Fruit fly (Drosophila melanogaster) whole organism, embryonic: ENCODE data around the gene Ir67c.
A peak's percentile ranks its signal among the peaks of the same experiment; 100 is the strongest.

Experiments used
- Atf-2 ChIP-seq: fragments of 200-800 bp; sonication (Bioruptor generic); optimal IDR thresholded peaks from 2 replicates; lab custom pipeline; 2016; ENCODE audit warnings: missing biosample characterization, missing genetic modification characterization
- Blimp-1 ChIP-seq: fragments of 200-800 bp; sonication (Bioruptor generic); optimal IDR thresholded peaks from 3 replicates; lab custom pipeline; 2018; ENCODE audit warnings: missing biosample characterization, missing genetic modification characterization, mild to moderate bottlenecking, moderate library complexity, missing genetic modification reagents
- CG10147 ChIP-seq: fragments of 200-800 bp; sonication (Bioruptor generic); optimal IDR thresholded peaks from 2 replicates; lab custom pipeline; 2019; ENCODE audit warnings: missing biosample characterization, mild to moderate bottlenecking, missing genetic modification characterization, moderate library complexity
- CG10321 ChIP-seq: fragments of 200-800 bp; sonication (Bioruptor generic); IDR thresholded peaks from 2 replicates; pipeline ENCODE4 v1.3.6; 2022; ENCODE audit warnings: missing biosample characterization, missing genetic modification characterization
- CG10565 ChIP-seq: fragments of 200-800 bp; sonication (Bioruptor generic); optimal IDR thresholded peaks from 3 replicates; lab custom pipeline; 2016; ENCODE audit warnings: missing biosample characterization, mild to moderate bottlenecking, missing genetic modification characterization
- CG11504 ChIP-seq: fragments of 200-800 bp; sonication (Bioruptor generic); optimal IDR thresholded peaks from 3 replicates; lab custom pipeline; 2019; ENCODE audit warnings: missing biosample characterization, mild to moderate bottlenecking, missing genetic modification characterization, moderate library complexity
- CG11695 ChIP-seq: fragments of 200-800 bp; sonication (Bioruptor generic); IDR thresholded peaks from 3 replicates; pipeline ENCODE4 v1.3.6; 2022; ENCODE audit warnings: missing biosample characterization, missing genetic modification characterization
- CG14860 ChIP-seq: fragments of 200-800 bp; sonication (Bioruptor generic); IDR thresholded peaks from 3 replicates; pipeline ENCODE4 v1.3.6; 2022; ENCODE audit warnings: missing biosample characterization, missing genetic modification characterization; ENCODE audit not compliant: partially characterized antibody
- CG1603 ChIP-seq: fragments of 200-800 bp; sonication (Bioruptor generic); optimal IDR thresholded peaks from 2 replicates; lab custom pipeline; 2019; ENCODE audit warnings: missing biosample characterization, mild to moderate bottlenecking, missing genetic modification characterization, moderate library complexity
- CG17328 ChIP-seq: fragments of 200-800 bp; sonication (Bioruptor generic); IDR thresholded peaks from 2 replicates; pipeline ENCODE4 v1.3.6; 2022; ENCODE audit warnings: missing biosample characterization, missing genetic modification characterization
- CG17612 ChIP-seq: fragments of 200-800 bp; sonication (Bioruptor generic); IDR thresholded peaks from 2 replicates; pipeline ENCODE4 v1.3.6; 2022; ENCODE audit warnings: missing biosample characterization, missing genetic modification characterization
- CG18262 ChIP-seq: fragments of 200-800 bp; optimal IDR thresholded peaks from 3 replicates; lab custom pipeline; 2019; ENCODE audit warnings: missing biosample characterization, mild to moderate bottlenecking, missing genetic modification characterization, moderate library complexity
- CG2129 ChIP-seq: fragments of 200-800 bp; sonication (Bioruptor generic); IDR thresholded peaks from 2 replicates; pipeline ENCODE4 v1.3.6; 2022; ENCODE audit warnings: missing biosample characterization, missing genetic modification characterization; ENCODE audit not compliant: partially characterized antibody
- CG2712 ChIP-seq: fragments of 200-800 bp; optimal IDR thresholded peaks from 3 replicates; lab custom pipeline; 2019; ENCODE audit warnings: missing biosample characterization, mild to moderate bottlenecking, missing genetic modification characterization, moderate library complexity
- CG31441 ChIP-seq: fragments of 200-800 bp; sonication (Bioruptor generic); IDR thresholded peaks from 2 replicates; pipeline ENCODE4 v1.3.6; 2022; ENCODE audit warnings: missing biosample characterization, missing genetic modification characterization
- CG42726 ChIP-seq: fragments of 200-800 bp; sonication (Bioruptor generic); IDR thresholded peaks from 2 replicates; pipeline ENCODE4 v1.3.6; 2022; ENCODE audit warnings: missing biosample characterization, missing genetic modification characterization; ENCODE audit not compliant: partially characterized antibody
- CG4424 ChIP-seq: fragments of 200-800 bp; sonication (Bioruptor generic); optimal IDR thresholded peaks from 3 replicates; lab custom pipeline; 2016; ENCODE audit warnings: missing biosample characterization, missing genetic modification characterization
- CG8281 ChIP-seq: fragments of 200-800 bp; sonication (Bioruptor generic); optimal IDR thresholded peaks from 2 replicates; lab custom pipeline; 2018; ENCODE audit warnings: missing biosample characterization, mild to moderate bottlenecking, missing genetic modification characterization, moderate library complexity
- Camta ChIP-seq: fragments of 200-800 bp; sonication (Bioruptor generic); optimal IDR thresholded peaks from 2 replicates; lab custom pipeline; 2016; ENCODE audit warnings: missing biosample characterization, missing genetic modification characterization
- CrebB ChIP-seq: fragments of 200-800 bp; sonication (Bioruptor generic); optimal IDR thresholded peaks from 3 replicates; lab custom pipeline; 2018; ENCODE audit warnings: missing biosample characterization, mild to moderate bottlenecking, missing genetic modification characterization
- Dip2 ChIP-seq: fragments of 200-800 bp; sonication (Bioruptor generic); IDR thresholded peaks from 2 replicates; pipeline ENCODE4 v1.3.6; 2022; ENCODE audit warnings: missing biosample characterization, missing genetic modification characterization
- Drgx ChIP-seq: fragments of 200-800 bp; sonication (Bioruptor generic); IDR thresholded peaks from 2 replicates; pipeline ENCODE4 v1.3.6; 2022; ENCODE audit warnings: missing biosample characterization, missing genetic modification characterization
- ERR ChIP-seq: fragments of 200-800 bp; sonication (Bioruptor generic); optimal IDR thresholded peaks from 2 replicates; lab custom pipeline; 2016; ENCODE audit warnings: missing biosample characterization, missing genetic modification characterization
- Ets65A ChIP-seq: fragments of 200-800 bp; sonication (Bioruptor generic); peaks from one replicate; lab custom pipeline; 2016; ENCODE audit warnings: missing biosample characterization, missing genetic modification characterization
- Hmx ChIP-seq: fragments of 200-800 bp; sonication (Bioruptor generic); optimal IDR thresholded peaks from 2 replicates; lab custom pipeline; 2016; ENCODE audit warnings: missing biosample characterization, missing genetic modification characterization
- Hr39 ChIP-seq: fragments of >200 bp; optimal IDR thresholded peaks from 2 replicates; lab custom pipeline; 2017
- Jarid2 ChIP-seq: fragments of 200-800 bp; sonication (Bioruptor generic); optimal IDR thresholded peaks from 3 replicates; lab custom pipeline; 2017; ENCODE audit warnings: mild to moderate bottlenecking, missing biosample characterization, missing genetic modification reagents, missing genetic modification characterization
- NC2α ChIP-seq: fragments of 200-800 bp; sonication (Bioruptor generic); optimal IDR thresholded peaks from 2 replicates; lab custom pipeline; 2016; ENCODE audit warnings: missing biosample characterization, missing genetic modification characterization
- Opbp ChIP-seq: fragments of 200-800 bp; sonication (Bioruptor generic); IDR thresholded peaks from 3 replicates; pipeline ENCODE4 v1.3.6; 2022; ENCODE audit warnings: missing biosample characterization, missing genetic modification characterization; ENCODE audit not compliant: partially characterized antibody
- Rfx ChIP-seq: fragments of 200-800 bp; sonication (Bioruptor generic); IDR thresholded peaks from 2 replicates; pipeline ENCODE4 v1.3.6; 2022; ENCODE audit warnings: missing biosample characterization, missing genetic modification characterization
- Spps ChIP-seq: fragments of 200-800 bp; sonication (Bioruptor generic); optimal IDR thresholded peaks from 2 replicates; lab custom pipeline; 2018; ENCODE audit warnings: missing biosample characterization, mild to moderate bottlenecking, missing genetic modification characterization
- Xrp1 ChIP-seq: fragments of 200-800 bp; sonication (Bioruptor generic); IDR thresholded peaks from 2 replicates; pipeline ENCODE4 v1.3.6; 2022; ENCODE audit warnings: missing biosample characterization, missing genetic modification characterization
- ac ChIP-seq: fragments of 200-800 bp; sonication (Bioruptor generic); optimal IDR thresholded peaks from 3 replicates; lab custom pipeline; 2017; ENCODE audit warnings: missing biosample characterization, mild to moderate bottlenecking, missing genetic modification characterization
- ap ChIP-seq: fragments of 200-800 bp; sonication (Bioruptor generic); IDR thresholded peaks from 2 replicates; pipeline ENCODE4 v1.3.6; 2022; ENCODE audit warnings: missing biosample characterization, missing genetic modification characterization
- ara ChIP-seq: fragments of 200-800 bp; sonication (Bioruptor generic); IDR thresholded peaks from 2 replicates; pipeline ENCODE4 v1.3.6; 2022; ENCODE audit warnings: missing biosample characterization, missing genetic modification characterization
- br ChIP-seq: fragments of >200 bp; optimal IDR thresholded peaks from 2 replicates; lab custom pipeline; 2017
- bsh ChIP-seq, 2 experiments: fragments of 200-800 bp; sonication (Bioruptor generic); optimal IDR thresholded peaks; 2 replicates each; lab custom pipeline; 2017 to 2018; ENCODE audit warnings: mild to moderate bottlenecking in 2 of 2, missing biosample characterization in 2 of 2, missing genetic modification characterization in 2 of 2, moderate library complexity in 1 of 2
- dmrt11E ChIP-seq: fragments of 200-800 bp; sonication (Bioruptor generic); optimal IDR thresholded peaks from 3 replicates; lab custom pipeline; 2018; ENCODE audit warnings: missing biosample characterization, mild to moderate bottlenecking, missing genetic modification characterization, moderate library complexity
- dysf ChIP-seq: fragments of 200-800 bp; sonication (Bioruptor generic); IDR thresholded peaks from 3 replicates; pipeline ENCODE4 v1.3.6; 2022; ENCODE audit warnings: missing biosample characterization, missing genetic modification characterization
- gem ChIP-seq: fragments of 200-800 bp; sonication (Bioruptor generic); optimal IDR thresholded peaks from 2 replicates; lab custom pipeline; 2019; ENCODE audit warnings: missing biosample characterization, mild to moderate bottlenecking, missing genetic modification characterization, moderate library complexity
- hb ChIP-seq: fragments of 200-800 bp; sonication (Bioruptor generic); IDR thresholded peaks from 3 replicates; pipeline ENCODE4 v1.3.6; 2022; ENCODE audit warnings: missing biosample characterization, missing genetic modification characterization; ENCODE audit not compliant: partially characterized antibody
- ken ChIP-seq: fragments of 200-800 bp; sonication (Bioruptor generic); IDR thresholded peaks from 3 replicates; pipeline ENCODE4 v1.3.6; 2022; ENCODE audit warnings: missing biosample characterization, missing genetic modification characterization
- mam ChIP-seq: fragments of 200-800 bp; sonication (Bioruptor generic); optimal IDR thresholded peaks from 3 replicates; lab custom pipeline; 2016; ENCODE audit warnings: missing biosample characterization, missing genetic modification characterization
- nmo ChIP-seq: fragments of 200-800 bp; sonication (Bioruptor generic); optimal IDR thresholded peaks from 2 replicates; lab custom pipeline; 2018; ENCODE audit warnings: missing biosample characterization, mild to moderate bottlenecking, missing genetic modification characterization, moderate library complexity
- phol ChIP-seq: fragments of 200-800 bp; sonication (Bioruptor generic); optimal IDR thresholded peaks from 3 replicates; lab custom pipeline; 2018; ENCODE audit warnings: missing biosample characterization, mild to moderate bottlenecking, missing genetic modification characterization, moderate library complexity
- pita ChIP-seq: fragments of 200-800 bp; sonication (Bioruptor generic); optimal IDR thresholded peaks from 2 replicates; lab custom pipeline; 2017; ENCODE audit warnings: missing biosample characterization, mild to moderate bottlenecking, missing genetic modification characterization
- ranshi ChIP-seq: fragments of 200-800 bp; sonication (Bioruptor generic); IDR thresholded peaks from 2 replicates; pipeline ENCODE4 v1.3.6; 2022; ENCODE audit warnings: missing biosample characterization, missing genetic modification characterization
- scrt ChIP-seq: fragments of 200-800 bp; sonication (Bioruptor generic); optimal IDR thresholded peaks from 2 replicates; lab custom pipeline; 2018; ENCODE audit warnings: missing biosample characterization, mild to moderate bottlenecking, missing genetic modification characterization, moderate library complexity
- sens ChIP-seq: fragments of 200-800 bp; sonication (Bioruptor generic); peaks from one replicate; lab custom pipeline; 2016; ENCODE audit warnings: missing biosample characterization, missing genetic modification characterization
- ssp ChIP-seq: fragments of 200-800 bp; sonication (Bioruptor generic); IDR thresholded peaks from 2 replicates; pipeline ENCODE4 v1.3.6; 2022; ENCODE audit warnings: missing biosample characterization, missing genetic modification characterization
- stc ChIP-seq: fragments of 200-800 bp; sonication (Bioruptor generic); IDR thresholded peaks from 2 replicates; pipeline ENCODE4 v1.3.6; 2022; ENCODE audit warnings: missing biosample characterization, missing genetic modification characterization
- zfh1 ChIP-seq: fragments of 200-800 bp; sonication (Bioruptor generic); IDR thresholded peaks from 3 replicates; pipeline ENCODE4 v1.3.6; 2022; ENCODE audit warnings: missing biosample characterization, missing genetic modification characterization

Ir67c gene

DNA sequence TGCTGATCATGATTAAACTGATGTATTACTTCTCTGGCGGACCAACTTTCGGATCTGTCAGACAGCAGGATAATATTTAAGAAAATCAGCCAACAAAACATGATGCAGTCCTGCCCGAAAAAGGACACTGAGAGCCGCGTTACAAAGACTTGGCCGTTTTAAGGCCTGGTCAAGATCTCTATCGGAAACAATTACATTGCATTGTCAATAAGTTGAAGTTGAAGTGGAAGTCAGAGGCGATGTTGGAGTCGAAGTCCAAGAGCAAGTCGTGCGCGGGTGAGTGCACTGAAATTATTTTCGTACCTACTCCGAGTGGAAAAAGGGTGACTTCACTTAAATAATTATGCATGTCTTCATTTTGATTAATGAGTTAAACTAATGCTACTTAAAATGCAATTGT, at the start of gene Ir67c:
Gene Ir67c (minus strand): TSS at position 101 of the 400 bp plus-strand sequence.
- TF ChIP-seq CG18262 (tag; lab: Kevin White, UChicago) (peak; percentile 7), sens (GFP tag; lab: Kevin White, UChicago) (peak; percentile 43), Spps (tag; lab: Kevin White, UChicago) (no peak), Ets65A (peak; percentile 40), CG4424 (GFP tag; lab: Kevin White, UChicago) (peak; percentile 6), CG1603 (tag; lab: Kevin White, UChicago) (peak; percentile 34), nmo (GFP tag; lab: Kevin White, UChicago) (no peak), CG10321 (GFP tag; lab: Robert Waterston, UW) (no peak), dmrt11E (tag; lab: Kevin White, UChicago) (peak; percentile 21), CG10565 (no peak), CG31441 (no peak), Blimp-1 (GFP tag; lab: Kevin White, UChicago) (peak; percentile 13), NC2α (GFP tag; lab: Kevin White, UChicago) (no peak), stc (GFP tag; lab: Robert Waterston, UW) (no peak), Hr39 (lab: Kevin White, UChicago) (no peak), ara (GFP tag; lab: Robert Waterston, UW) (peak; percentile 50; the same call in 1 of the 2 replicates), CG2129 (GFP tag; lab: Robert Waterston, UW) (no peak), bsh (GFP tag; optimal IDR thresholded peaks at IDR 0.05; lab: Kevin White, UChicago) (peak in 1 of 2 experiments; percentile 3), gem (peak; percentile 14), CG11504 (tag; lab: Kevin White, UChicago) (peak; percentile 14), ac (GFP tag; lab: Kevin White, UChicago) (no peak), CG42726 (GFP tag; lab: Robert Waterston, UW) (no peak), zfh1 (GFP tag; lab: Robert Waterston, UW) (0 out of 3 replicates have a peak, but pooled peaks have one; percentile 8), phol (tag; lab: Kevin White, UChicago) (peak; percentile 28), Dip2 (GFP tag; lab: Robert Waterston, UW) (no peak), Atf-2 (GFP tag; lab: Kevin White, UChicago) (no peak), hb (no peak), CG14860 (no peak), CG2712 (peak; percentile 12), Drgx (GFP tag; lab: Robert Waterston, UW) (peak; percentile 35; the same call in 1 of the 2 replicates), Jarid2 (no peak), Xrp1 (GFP tag; lab: Robert Waterston, UW) (peak; percentile 44; the same call in 1 of the 2 replicates), ken (GFP tag; lab: Robert Waterston, UW) (no peak), ap (GFP tag; lab: Robert Waterston, UW) (no peak), CG17328 (GFP tag; lab: Robert Waterston, UW) (peak; percentile 42; the same call in 1 of the 2 replicates), br (lab: Kevin White, UChicago) (no peak)

DNA sequence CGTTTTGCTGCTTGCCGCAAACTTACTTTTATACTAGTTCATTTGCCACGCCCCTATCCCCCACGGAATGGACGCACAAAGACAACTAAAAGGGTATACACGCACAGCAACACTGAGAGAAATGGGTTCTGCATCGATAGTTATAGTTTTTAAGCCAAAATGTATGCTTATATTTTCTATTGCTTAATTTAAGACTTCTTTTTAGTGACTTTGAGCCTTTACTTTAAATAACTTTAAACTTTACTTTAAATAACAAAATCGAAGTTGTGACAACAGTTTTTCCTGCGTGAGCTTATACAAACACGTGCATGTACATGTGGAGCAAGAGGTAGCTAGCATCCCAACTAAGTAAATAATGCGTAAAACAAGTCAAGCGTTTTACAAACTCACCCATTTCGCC, 48.6 kb upstream of the Ir67c start:
- TF ChIP-seq CG10147 (GFP tag; lab: Kevin White, UChicago) (peak; percentile 15), pita (GFP tag; lab: Kevin White, UChicago) (no peak), Opbp (GFP tag; lab: Robert Waterston, UW) (no peak), CG17612 (GFP tag; lab: Robert Waterston, UW) (no peak), CG11695 (peak; percentile 37; the same call in 1 of the 3 replicates), Camta (GFP tag; lab: Kevin White, UChicago) (no peak), CrebB (tag; lab: Kevin White, UChicago) (no peak), Hmx (GFP tag; lab: Kevin White, UChicago) (no peak), Ets65A (peak; percentile 89), CG8281 (tag; lab: Kevin White, UChicago) (peak; percentile 5), ssp (GFP tag; lab: Robert Waterston, UW) (no peak), ara (GFP tag; lab: Robert Waterston, UW) (0 out of 2 replicates have a peak, but pooled peaks have one; percentile 17), mam (GFP tag; lab: Kevin White, UChicago) (peak; percentile 32), ERR (GFP tag; lab: Kevin White, UChicago) (no peak), dysf (0 out of 3 replicates have a peak, but pooled peaks have one; percentile 39), scrt (GFP tag; lab: Kevin White, UChicago) (peak; percentile 16), Rfx (GFP tag; lab: Robert Waterston, UW) (peak; percentile 29; the same call in 1 of the 2 replicates), ranshi (0 out of 2 replicates have a peak, but pooled peaks have one; percentile 22)
